Worm (Caenorhabditis elegans) whole organism, L3 larva: ENCODE data around the gene fbxb-35.
"Not testable (repeated sequence)": the region's sequence is repeated elsewhere in the genome, so short reads cannot be mapped to it uniquely, and the experiment has no call there.

Experiments
- ama-1 ChIP-seq: fragments of 150-350 bp; optimal IDR thresholded peaks from 2 replicates; lab custom pipeline; 2018
- ceh-9 ChIP-seq: sonication (generic microtip); optimal IDR thresholded peaks from 2 replicates; lab custom pipeline; 2018; ENCODE audit warnings: missing biosample characterization, missing genetic modification characterization
- elt-2 ChIP-seq: sonication (generic microtip); optimal IDR thresholded peaks from 2 replicates; lab custom pipeline; 2016; ENCODE audit warnings: missing genetic modification reagents, mild to moderate bottlenecking, missing genetic modification characterization, missing compliant biosample characterization
- fos-1 ChIP-seq: fragments of 150-350 bp; optimal IDR thresholded peaks from 2 replicates; lab custom pipeline; 2014; ENCODE audit warnings: missing biosample characterization, missing genetic modification characterization
- jun-1 ChIP-seq: fragments of 150-350 bp; optimal IDR thresholded peaks from 2 replicates; lab custom pipeline; 2014; ENCODE audit warnings: missing biosample characterization, missing genetic modification reagents, missing genetic modification characterization
- nfya-1 ChIP-seq: sonication (generic microtip); optimal IDR thresholded peaks from 2 replicates; lab custom pipeline; 2017; ENCODE audit warnings: missing genetic modification characterization, mild to moderate bottlenecking, missing compliant biosample characterization, antibody characterized with exemption, moderate library complexity; ENCODE audit not compliant: insufficient read depth
- skn-1 ChIP-seq: fragments of 150-350 bp; optimal IDR thresholded peaks from 2 replicates; lab custom pipeline; 2014; ENCODE audit warnings: missing biosample characterization, missing genetic modification characterization
- tbx-2 ChIP-seq: sonication (generic microtip); optimal IDR thresholded peaks from 2 replicates; lab custom pipeline; 2016; ENCODE audit warnings: mild to moderate bottlenecking, missing genetic modification characterization, missing compliant biosample characterization

ce11 chrII:2046556-2046955 is 4.9 kb upstream of the fbxb-35 start, which contains the start of gene math-1:
- TF ChIP-seq skn-1 (tag; lab: Kevin White, UChicago); tbx-2 (tag; lab: Kevin White, UChicago); ceh-9 (tag; lab: Kevin White, UChicago); nfya-1; jun-1 (tag; lab: Kevin White, UChicago); fos-1 (tag; lab: Kevin White, UChicago); elt-2 (tag; lab: Kevin White, UChicago); ama-1 (lab: Kevin White, UChicago): not testable (repeated sequence)
